Worm (Caenorhabditis elegans): ENCODE results near the gene C05E4.7.

Gene C05E4.7

DNA sequence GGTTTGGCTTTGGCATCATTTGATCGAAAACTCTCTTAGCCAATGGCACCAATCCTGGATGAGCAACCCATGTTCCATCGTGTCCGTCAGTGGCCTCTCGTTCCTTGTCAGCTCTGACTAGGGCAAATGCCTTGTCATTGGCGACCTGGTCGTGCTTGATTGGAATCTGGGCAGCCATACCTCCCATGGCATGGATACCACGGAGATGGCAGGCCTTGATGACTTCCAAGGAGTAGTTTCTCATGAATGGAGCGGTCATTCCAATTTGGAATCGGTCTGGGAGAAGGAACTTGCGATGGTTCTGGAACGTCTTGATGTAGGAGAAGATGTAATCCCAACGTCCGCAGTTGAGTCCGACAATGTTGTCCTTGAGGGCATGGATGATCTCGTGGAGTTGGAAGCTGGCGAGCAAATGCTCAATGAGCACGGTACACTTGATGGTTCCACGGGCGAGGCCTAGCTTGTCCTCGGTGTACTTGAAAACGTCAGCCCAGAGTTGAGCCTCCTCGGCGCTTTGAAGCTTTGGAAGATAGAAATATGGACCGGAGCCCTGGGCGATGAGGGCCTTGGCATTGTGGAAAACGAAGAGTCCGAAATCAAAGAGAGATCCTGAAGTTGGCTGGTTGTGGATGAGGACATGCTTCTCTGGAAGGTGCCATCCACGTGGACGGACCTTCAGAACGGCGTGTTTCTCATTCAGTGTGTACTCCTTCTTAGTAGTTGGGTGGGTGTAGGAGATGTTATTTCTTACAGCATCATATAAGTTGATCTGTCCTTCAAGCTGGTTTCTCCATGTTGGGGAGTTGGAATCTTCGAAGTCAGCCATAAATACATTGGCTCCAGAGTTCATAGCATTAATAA lies 16.7 kb upstream of the C05E4.7 start:
- TF ChIP-seq pros-1 (tag; optimal IDR thresholded peaks at IDR 0.05) (no peak), nfya-1 (tag; optimal IDR thresholded peaks at IDR 0.05) (no peak), syd-9 (tag; optimal IDR thresholded peaks at IDR 0.05) (peak; percentile 21)

DNA sequence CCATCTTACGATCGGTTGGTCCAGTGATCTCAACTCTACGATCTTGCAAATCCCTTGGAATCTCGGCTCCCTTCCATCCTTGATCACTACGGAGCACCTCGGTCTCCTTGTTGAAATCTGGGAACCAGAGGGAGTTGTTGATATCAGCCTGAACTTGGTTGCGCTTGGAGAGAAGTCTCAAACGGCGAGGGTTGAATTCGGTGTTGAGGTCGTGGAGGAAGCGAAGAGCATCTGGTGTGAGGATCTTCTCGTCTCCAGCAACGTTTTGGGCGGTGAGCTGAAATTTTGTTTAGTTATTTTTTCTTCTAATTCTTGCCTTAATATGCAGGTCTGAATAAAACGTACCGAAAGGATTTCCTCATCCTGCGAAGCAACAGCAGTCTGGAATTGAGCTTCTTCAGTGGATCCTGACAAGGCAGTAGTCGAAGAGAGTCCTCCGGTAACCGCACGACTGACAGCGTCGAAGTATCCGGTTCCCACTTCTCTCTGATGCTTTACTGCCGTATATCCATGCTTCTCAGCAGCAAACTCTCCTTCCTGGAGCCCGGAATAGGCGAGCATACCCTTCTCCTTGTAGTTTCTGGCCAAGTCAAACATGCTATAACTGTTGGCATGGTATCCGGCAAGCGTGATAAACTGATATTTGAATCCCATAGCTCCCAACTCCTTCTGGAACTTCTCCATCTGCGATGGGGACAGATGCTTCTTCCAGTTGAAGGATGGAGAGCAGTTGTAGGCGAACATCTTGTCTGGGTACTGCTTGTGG lies 15.9 kb upstream of the C05E4.7 start:
- TF ChIP-seq ceh-45 (GFP tag; IDR thresholded peaks at IDR 0.05) (no peak), fkh-10 (GFP tag; optimal IDR thresholded peaks at IDR 0.05) (no peak), Y22D7AL.16 (tag; optimal IDR thresholded peaks at IDR 0.05) (no peak), ceh-22 (tag; optimal IDR thresholded peaks at IDR 0.05) (no peak), T23F11.4 (GFP tag; optimal IDR thresholded peaks at IDR 0.05) (no peak), pha-2 (tag; optimal IDR thresholded peaks at IDR 0.05) (no peak), pax-1 (tag; optimal IDR thresholded peaks at IDR 0.05) (no peak), K09A11.1 (tag; optimal IDR thresholded peaks at IDR 0.05; ENCODE audit: insufficient read depth) (no peak), madf-2 (tag; optimal IDR thresholded peaks at IDR 0.05) (no peak), nfya-1 (tag; optimal IDR thresholded peaks at IDR 0.05) (no peak), zip-5 (tag; optimal IDR thresholded peaks at IDR 0.05) (no peak), sdc-2 (tag; optimal IDR thresholded peaks at IDR 0.05) (no peak), fkh-6 (tag; optimal IDR thresholded peaks at IDR 0.05) (no peak), unc-42 (tag; optimal IDR thresholded peaks at IDR 0.05) (no peak), F13H6.1 (tag; optimal IDR thresholded peaks at IDR 0.05) (no peak), pha-4 (tag; optimal IDR thresholded peaks at IDR 0.05) (no peak), pat-9 (tag; optimal IDR thresholded peaks at IDR 0.05) (no peak)

DNA sequence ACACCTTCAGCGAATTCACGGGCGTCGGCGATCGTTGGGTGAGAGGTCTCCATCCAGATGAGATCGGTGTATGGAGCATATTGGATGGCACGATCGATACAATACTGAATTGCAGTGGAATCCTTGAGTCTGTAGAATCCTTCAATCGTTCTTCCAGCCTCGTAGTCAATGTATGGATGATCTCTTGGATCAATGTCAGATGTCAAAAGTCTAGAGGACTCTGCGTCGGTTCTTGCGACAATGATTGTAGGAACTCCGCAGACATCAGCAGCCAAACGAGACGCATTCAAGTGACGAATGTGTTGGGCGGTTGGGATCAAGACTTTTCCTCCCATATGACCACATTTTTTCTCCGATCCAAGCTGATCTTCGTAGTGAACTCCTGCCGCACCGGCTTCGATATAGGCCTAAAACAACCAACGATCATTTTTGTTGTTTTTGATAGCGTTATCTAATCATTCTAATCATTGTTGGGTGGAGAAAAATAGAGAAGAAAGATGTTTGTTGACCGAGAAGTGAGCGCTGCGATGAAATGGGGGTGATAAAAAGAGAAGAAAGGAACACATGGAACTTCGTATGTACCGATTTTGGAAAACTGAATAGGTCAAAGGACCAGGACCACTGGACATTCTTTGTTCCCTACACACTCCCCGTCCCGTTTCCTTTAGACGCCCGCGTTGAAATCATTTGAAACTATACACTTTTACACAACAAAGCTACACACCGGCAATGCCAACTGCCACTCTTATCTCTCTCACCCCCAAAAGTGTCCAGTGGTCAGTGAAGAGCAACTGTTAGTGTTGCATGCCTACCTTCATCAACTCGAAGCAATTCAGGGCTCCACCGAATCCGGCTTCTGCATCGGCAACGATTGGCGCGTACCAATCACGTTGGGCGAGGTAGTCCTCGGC lies 15.1 kb upstream of the C05E4.7 start:
- TF ChIP-seq ceh-14 (tag; optimal IDR thresholded peaks at IDR 0.05) (no peak), elt-2 (tag; optimal IDR thresholded peaks at IDR 0.05) (peak; percentile 37)

DNA sequence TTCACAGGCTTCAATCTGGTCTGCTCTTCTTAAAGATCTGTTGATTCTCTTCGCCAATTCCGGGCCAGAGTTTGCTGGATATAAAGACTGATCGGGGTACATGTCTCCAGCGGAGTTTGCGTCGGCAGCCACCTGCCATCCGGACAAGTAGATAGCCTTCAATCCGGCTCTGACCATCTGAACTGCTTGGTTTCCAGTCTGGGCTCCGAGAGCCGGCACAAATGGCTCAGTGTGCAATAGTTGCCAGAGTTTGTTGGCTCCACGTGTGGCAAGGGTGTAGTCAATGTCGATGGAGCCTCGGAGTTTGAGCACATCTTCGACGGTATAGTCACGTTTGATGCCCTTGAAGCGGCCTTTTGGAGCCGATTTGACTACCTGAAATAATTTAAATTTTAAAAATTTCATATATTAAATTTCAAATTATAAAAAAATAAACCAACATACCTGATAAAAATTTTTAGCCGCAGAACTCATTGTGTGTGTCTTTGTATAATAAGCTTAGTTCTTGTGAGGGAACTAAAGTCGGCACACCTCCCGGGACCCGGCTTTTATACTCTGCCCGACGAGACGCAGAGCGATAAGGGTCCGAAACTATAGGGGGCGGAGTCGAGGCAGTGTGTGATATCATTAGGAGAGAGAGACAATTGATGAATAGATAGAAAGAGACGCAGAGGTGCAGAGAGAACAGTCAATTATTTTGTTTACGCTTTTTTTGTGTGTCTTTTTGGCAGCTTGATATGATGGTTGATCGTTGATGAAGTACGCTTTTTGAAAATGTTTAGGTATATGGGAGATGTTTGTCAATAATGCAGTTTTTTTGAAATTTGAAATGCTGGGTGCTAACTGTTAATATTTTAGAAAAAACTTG lies 14.2 kb upstream of the C05E4.7 start, which contains the start of the genes icl-1 and srh-2:
TSS of gene icl-1 (minus strand) at position 521 of the 868 bp plus-strand sequence.
TSS of gene srh-2 (plus strand) at position 818 of the 868 bp plus-strand sequence.
- TF ChIP-seq unc-55 (GFP tag; optimal IDR thresholded peaks at IDR 0.05) = peak; percentile 19
- peak; percentile 14 for TF ChIP-seq ceh-18 (tag; optimal IDR thresholded peaks at IDR 0.05)
- no peak for TF ChIP-seq pros-1 (tag; optimal IDR thresholded peaks at IDR 0.05)
- TF ChIP-seq elt-2 (tag; optimal IDR thresholded peaks at IDR 0.05) = peak; percentile 78
- TF ChIP-seq fkh-10 (GFP tag; optimal IDR thresholded peaks at IDR 0.05) = no peak
- TF ChIP-seq nhr-11 (tag; optimal IDR thresholded peaks at IDR 0.05) = no peak
- no peak for TF ChIP-seq ceh-24 (tag; optimal IDR thresholded peaks at IDR 0.05)
- TF ChIP-seq sdc-2 (tag; optimal IDR thresholded peaks at IDR 0.05) = no peak
- TF ChIP-seq K02D7.2 (tag; optimal IDR thresholded peaks at IDR 0.05) = peak; percentile 2
- TF ChIP-seq nfya-1 (tag; optimal IDR thresholded peaks at IDR 0.05) = peak; percentile 19

Data from whole organism, late embryonic.